Worm (Caenorhabditis elegans) whole organism, dauer: ENCODE results near the gene rund-1.

Experiments
- unc-62 ChIP-seq: sonication (generic microtip); optimal IDR thresholded peaks from 2 replicates; lab custom pipeline; 2017; ENCODE audit warnings: missing biosample characterization, missing genetic modification reagents, missing genetic modification characterization

The rund-1 gene

ce11 chrX:661727-662330 lies at the start of gene rund-1:
Gene rund-1, minus strand, starts transcription at chrX:661777.
- TF ChIP-seq unc-62 (GFP tag; lab: Kevin White, UChicago) = no peak

- TF ChIP-seq unc-62 (GFP tag; lab: Kevin White, UChicago) = no peak
These were observed 44.9 kb upstream of the rund-1 start, which contains the start of gene M02A10.1 for ce11 chrX:706490-706889. Gene M02A10.1, plus strand, starts transcription at chrX:706790.

ce11 chrX:696253-696652 lies 34.7 kb upstream of the rund-1 start:
- no peak for TF ChIP-seq unc-62 (GFP tag; lab: Kevin White, UChicago)

- no peak for TF ChIP-seq unc-62 (GFP tag; lab: Kevin White, UChicago)
These were observed 30.0 kb upstream of the rund-1 start, which contains the start of gene ncam-1 for ce11 chrX:691613-692012. Gene ncam-1, plus strand, starts transcription at chrX:691913.

ce11 chrX:688602-689001 lies 27.0 kb upstream of the rund-1 start:
- TF ChIP-seq unc-62 (GFP tag; lab: Kevin White, UChicago) = no peak

- no peak for TF ChIP-seq unc-62 (GFP tag; lab: Kevin White, UChicago)
These were observed 21.1 kb upstream of the rund-1 start, which contains the start of gene Y9C12A.1 for ce11 chrX:682691-683090. Gene Y9C12A.1, minus strand, starts transcription at chrX:682791.

- no peak for TF ChIP-seq unc-62 (GFP tag; lab: Kevin White, UChicago)
These were observed 19.8 kb upstream of the rund-1 start for ce11 chrX:681413-681812.

- no peak for TF ChIP-seq unc-62 (GFP tag; lab: Kevin White, UChicago)
These were observed 19.3 kb upstream of the rund-1 start, which contains the start of gene T19D7.7 for ce11 chrX:680920-681319. Gene T19D7.7, minus strand, starts transcription at chrX:681020.

- TF ChIP-seq unc-62 (GFP tag; lab: Kevin White, UChicago) = no peak
These were observed 10.2 kb upstream of the rund-1 start, which contains the start of gene lgc-32 for ce11 chrX:671807-672206. Gene lgc-32, plus strand, starts transcription at chrX:672107.

- no peak for TF ChIP-seq unc-62 (GFP tag; lab: Kevin White, UChicago)
These were observed 9.0 kb upstream of the rund-1 start, which contains the start of gene T19D7.6 for ce11 chrX:670603-671002. Gene T19D7.6, minus strand, starts transcription at chrX:670800.

ce11 chrX:666125-666524 lies 4.5 kb upstream of the rund-1 start, which contains the start of gene T19D7.5:
Gene T19D7.5, minus strand, starts transcription at chrX:666225.
- no peak for TF ChIP-seq unc-62 (GFP tag; lab: Kevin White, UChicago)

- TF ChIP-seq unc-62 (GFP tag; lab: Kevin White, UChicago) = no peak
These were observed 5.7 kb downstream of the rund-1 start, which contains the start of gene lpr-7 for ce11 chrX:655884-656283. Gene lpr-7, plus strand, starts transcription at chrX:656184.

- no peak for TF ChIP-seq unc-62 (GFP tag; lab: Kevin White, UChicago)
These were observed 6.8 kb downstream of the rund-1 start, which contains the start of gene ifc-2 for ce11 chrX:654804-655203. Gene ifc-2, minus strand, starts transcription at chrX:654904.

ce11 chrX:651616-652015 lies 10.0 kb downstream of the rund-1 start:
- no peak for TF ChIP-seq unc-62 (GFP tag; lab: Kevin White, UChicago)

- no peak for TF ChIP-seq unc-62 (GFP tag; lab: Kevin White, UChicago)
These were observed 15.1 kb downstream of the rund-1 start for ce11 chrX:646493-646892.

ce11 chrX:645589-645988 lies 16.0 kb downstream of the rund-1 start:
- no peak for TF ChIP-seq unc-62 (GFP tag; lab: Kevin White, UChicago)

ce11 chrX:642817-643216 lies 18.8 kb downstream of the rund-1 start:
- TF ChIP-seq unc-62 (GFP tag; lab: Kevin White, UChicago) = no peak
